Fruit fly (Drosophila melanogaster): ENCODE results near the gene Osi11.

- no peak for TF ChIP-seq CG8478 (optimal IDR thresholded peaks at IDR 0.05)
- TF ChIP-seq CTCF (optimal IDR thresholded peaks at IDR 0.05), result no peak
Measured at dm6 chr3R:6285100-6285499, 16.5 kb upstream of the Osi11 start, which contains the start of gene CG15597.

All from S2 (cell line).